Comparison of ENCODE assay signal across 5 fruit fly cellular contexts in genomic region chr3R:12408160-12408559, dm6.
TF ChIP-seq lines count a peak whose summit lies in the region.

Gene CG5196 (plus strand): TSS chr3R:12408316.

- TF ChIP-seq CTCF in whole organism, embryonic (GFP tag; optimal IDR thresholded peaks at IDR 0.05; lab: Kevin White, UChicago), result peak; percentile 8

TF ChIP-seq in whole organism, adult, 20 proteins besides CTCF, POLR2A, EP300 and RAD21 (continues in another document):
- TF ChIP-seq CG11617 (GFP tag; optimal IDR thresholded peaks at IDR 0.05; lab: Kevin White, UChicago) (peak; percentile 8), tj (GFP tag; optimal IDR thresholded peaks at IDR 0.05; lab: Kevin White, UChicago) (no peak), bab1 (GFP tag; optimal IDR thresholded peaks at IDR 0.05; lab: Kevin White, UChicago) (peak; percentile 60), CG1620 (GFP tag; optimal IDR thresholded peaks at IDR 0.05; lab: Kevin White, UChicago) (peak; percentile 20), CG14711 (tag; optimal IDR thresholded peaks at IDR 0.05; lab: Kevin White, UChicago) (peak; percentile 2), CG33017 (tag; optimal IDR thresholded peaks at IDR 0.05; lab: Kevin White, UChicago) (no peak), Clk (GFP tag; optimal IDR thresholded peaks at IDR 0.05; lab: Kevin White, UChicago) (no peak), CG7045 (GFP tag; optimal IDR thresholded peaks at IDR 0.05; lab: Kevin White, UChicago) (no peak), cic (GFP tag; optimal IDR thresholded peaks at IDR 0.05; lab: Kevin White, UChicago) (peak; percentile 2), kay (GFP tag; lab: Kevin White, UChicago; ENCODE audit: borderline replicate concordance) (no peak), Hr96 (GFP tag; optimal IDR thresholded peaks at IDR 0.05; lab: Kevin White, UChicago) (no peak), Mnt (GFP tag; optimal IDR thresholded peaks at IDR 0.05; lab: Kevin White, UChicago) (peak; percentile 50), Crg-1 (GFP tag; optimal IDR thresholded peaks at IDR 0.05; lab: Kevin White, UChicago) (no peak), CG12768 (GFP tag; optimal IDR thresholded peaks at IDR 0.05; lab: Kevin White, UChicago) (no peak), ovo (GFP tag; optimal IDR thresholded peaks at IDR 0.05; lab: Kevin White, UChicago) (no peak), toe (GFP tag; optimal IDR thresholded peaks at IDR 0.05; lab: Kevin White, UChicago) (no peak), pad (GFP tag; optimal IDR thresholded peaks at IDR 0.05; lab: Kevin White, UChicago) (no peak), CG7101 (tag; optimal IDR thresholded peaks at IDR 0.05; lab: Kevin White, UChicago) (peak; percentile 35), CG5204 (GFP tag; optimal IDR thresholded peaks at IDR 0.05; lab: Kevin White, UChicago) (no peak)

TF ChIP-seq in whole organism, embryonic, 481 proteins besides CTCF, POLR2A, EP300 and RAD21 (continues in another document):
- TF ChIP-seq CG10321 (GFP tag; IDR thresholded peaks at IDR 0.05; lab: Robert Waterston, UW) (no peak), Sry-β (GFP tag; optimal IDR thresholded peaks at IDR 0.05; lab: Kevin White, UChicago) (peak; percentile 34), tna (GFP tag; IDR thresholded peaks at IDR 0.05; lab: Robert Waterston, UW; ENCODE audit: partially characterized antibody) (peak; percentile 52), D19A (tag; optimal IDR thresholded peaks at IDR 0.05; lab: Kevin White, UChicago) (peak; percentile 1), CG11695 (GFP tag; IDR thresholded peaks at IDR 0.05; lab: Robert Waterston, UW) (no peak), vvl (GFP tag; IDR thresholded peaks at IDR 0.05; lab: Robert Waterston, UW) (peak; percentile 44; the same call in 1 of the 2 replicates), CG17328 (GFP tag; IDR thresholded peaks at IDR 0.05; lab: Robert Waterston, UW) (no peak), Camta (GFP tag; optimal IDR thresholded peaks at IDR 0.05; lab: Kevin White, UChicago) (no peak), CG4360 (GFP tag; IDR thresholded peaks at IDR 0.05; lab: Robert Waterston, UW) (no peak), klu (GFP tag; IDR thresholded peaks at IDR 0.05; lab: Robert Waterston, UW) (no peak), Optix (GFP tag; IDR thresholded peaks at IDR 0.05; lab: Robert Waterston, UW) (no peak), CG10147 (GFP tag; optimal IDR thresholded peaks at IDR 0.05; lab: Kevin White, UChicago) (peak; percentile 13), Sin3A (optimal IDR thresholded peaks at IDR 0.05; lab: Kevin White, UChicago) (peak; percentile 29), nerfin-2 (GFP tag; IDR thresholded peaks at IDR 0.05; lab: Robert Waterston, UW; ENCODE audit: partially characterized antibody) (peak; percentile 58; the same call in 1 of the 2 replicates), br (optimal IDR thresholded peaks at IDR 0.05; lab: Kevin White, UChicago) (no peak), bbx (GFP tag; IDR thresholded peaks at IDR 0.05; lab: Robert Waterston, UW; ENCODE audit: partially characterized antibody) (peak; percentile 77), usp (GFP tag; optimal IDR thresholded peaks at IDR 0.05; lab: Kevin White, UChicago) (no peak), Fer1 (GFP tag; optimal IDR thresholded peaks at IDR 0.05; lab: Kevin White, UChicago) (peak; percentile 38)

TF ChIP-seq in whole organism, prepupa, 60 proteins besides CTCF, POLR2A, EP300 and RAD21 (continues in another document):
- no peak for TF ChIP-seq CG3919 (GFP tag; optimal IDR thresholded peaks at IDR 0.05; lab: Kevin White, UChicago)
- no peak for TF ChIP-seq CG32006 (GFP tag; optimal IDR thresholded peaks at IDR 0.05; lab: Kevin White, UChicago)
- peak; percentile 93 for TF ChIP-seq fkh (GFP tag; optimal IDR thresholded peaks at IDR 0.05; lab: Kevin White, UChicago)
- TF ChIP-seq CG8632 (GFP tag; optimal IDR thresholded peaks at IDR 0.05; lab: Kevin White, UChicago), result no peak
- TF ChIP-seq Hr38 (GFP tag; optimal IDR thresholded peaks at IDR 0.05; lab: Kevin White, UChicago), result no peak
- peak; percentile 10 for TF ChIP-seq Ets96B (tag; optimal IDR thresholded peaks at IDR 0.05; lab: Kevin White, UChicago)
- TF ChIP-seq dac (GFP tag; optimal IDR thresholded peaks at IDR 0.05; lab: Kevin White, UChicago), result no peak
- TF ChIP-seq pdm3 (GFP tag; optimal IDR thresholded peaks at IDR 0.05; lab: Kevin White, UChicago), result no peak
- no peak for TF ChIP-seq CG6792 (GFP tag; optimal IDR thresholded peaks at IDR 0.05; lab: Kevin White, UChicago)
- no peak for TF ChIP-seq CG10669 (GFP tag; optimal IDR thresholded peaks at IDR 0.05; lab: Kevin White, UChicago)
- no peak for TF ChIP-seq CG3032 (tag; optimal IDR thresholded peaks at IDR 0.05; lab: Kevin White, UChicago)
- no peak for TF ChIP-seq Eip75B (GFP tag; optimal IDR thresholded peaks at IDR 0.05; lab: Kevin White, UChicago)
- no peak for TF ChIP-seq Hr4 (GFP tag; optimal IDR thresholded peaks at IDR 0.05; lab: Kevin White, UChicago)
- no peak for TF ChIP-seq dsx (GFP tag; optimal IDR thresholded peaks at IDR 0.05; lab: Kevin White, UChicago; ENCODE audit: poor library complexity, severe bottlenecking)
- TF ChIP-seq salr (GFP tag; optimal IDR thresholded peaks at IDR 0.05; lab: Kevin White, UChicago), result no peak
- TF ChIP-seq CG6163 (GFP tag; IDR thresholded peaks at IDR 0.05; lab: Robert Waterston, UW), result peak; percentile 20; the same call in 1 of the 3 replicates
- no peak for TF ChIP-seq fd59A (GFP tag; optimal IDR thresholded peaks at IDR 0.05; lab: Kevin White, UChicago)
- no peak for TF ChIP-seq acj6 (GFP tag; optimal IDR thresholded peaks at IDR 0.05; lab: Kevin White, UChicago)
- peak; percentile 4 for TF ChIP-seq Sox14 (GFP tag; optimal IDR thresholded peaks at IDR 0.05; lab: Kevin White, UChicago)
- no peak for TF ChIP-seq CG8119 (GFP tag; IDR thresholded peaks at IDR 0.05; lab: Robert Waterston, UW)

TF ChIP-seq in whole organism, pupa, 21 proteins besides CTCF, POLR2A, EP300 and RAD21:
- peak; percentile 14 for TF ChIP-seq EcR (GFP tag; optimal IDR thresholded peaks at IDR 0.05; lab: Kevin White, UChicago)
- TF ChIP-seq CG12605 (GFP tag; IDR thresholded peaks at IDR 0.05; lab: Robert Waterston, UW), result no peak

TF ChIP-seq in whole organism, wandering third instar larva, 38 proteins besides CTCF, POLR2A, EP300 and RAD21:
- TF ChIP-seq CrebA (GFP tag; optimal IDR thresholded peaks at IDR 0.05; lab: Kevin White, UChicago; ENCODE audit: borderline replicate concordance), result no peak
- peak; percentile 22 for TF ChIP-seq Sp1 (GFP tag; optimal IDR thresholded peaks at IDR 0.05; lab: Kevin White, UChicago)
- TF ChIP-seq ey (GFP tag; optimal IDR thresholded peaks at IDR 0.05; lab: Kevin White, UChicago), result no peak
- no peak for TF ChIP-seq dsf (GFP tag; optimal IDR thresholded peaks at IDR 0.05; lab: Kevin White, UChicago; ENCODE audit: borderline replicate concordance)
- no peak for TF ChIP-seq tai (GFP tag; optimal IDR thresholded peaks at IDR 0.05; lab: Kevin White, UChicago)
- TF ChIP-seq HLH106 (tag; optimal IDR thresholded peaks at IDR 0.05; lab: Kevin White, UChicago), result peak; percentile 7
- TF ChIP-seq sage (GFP tag; optimal IDR thresholded peaks at IDR 0.05; lab: Kevin White, UChicago), result no peak
- no peak for TF ChIP-seq Hr83 (GFP tag; optimal IDR thresholded peaks at IDR 0.05; lab: Kevin White, UChicago; ENCODE audit: poor library complexity, severe bottlenecking)
- peak; percentile 17 for TF ChIP-seq fru (GFP tag; optimal IDR thresholded peaks at IDR 0.05; lab: Kevin White, UChicago)
- TF ChIP-seq Rel (GFP tag; optimal IDR thresholded peaks at IDR 0.05; lab: Kevin White, UChicago), result no peak
- TF ChIP-seq Rel (tag; optimal IDR thresholded peaks at IDR 0.05; lab: Kevin White, UChicago), result peak; percentile 27
- no peak for TF ChIP-seq Abd-B (GFP tag; optimal IDR thresholded peaks at IDR 0.05; lab: Kevin White, UChicago)
TF ChIP-seq in whole organism, wandering third instar larva: peak in this region for 4.
